Worm (Caenorhabditis elegans) whole organism, mixed stage, embryonic: ENCODE data around the gene C18H7.4.

Experiments used
- blmp-1 ChIP-seq: fragments of 150-350 bp; optimal IDR thresholded peaks from 2 replicates; lab custom pipeline; 2014; ENCODE audit warnings: missing biosample characterization, missing genetic modification characterization
- ces-1 ChIP-seq: fragments of 150-350 bp; optimal IDR thresholded peaks from 2 replicates; lab custom pipeline; 2014; ENCODE audit warnings: missing biosample characterization, missing genetic modification reagents, missing genetic modification characterization
- drap-1 ChIP-seq: fragments of 200-800 bp; sonication (Bioruptor generic); optimal IDR thresholded peaks from 3 replicates; lab custom pipeline; 2018; ENCODE audit warnings: mild to moderate bottlenecking, missing genetic modification characterization, missing compliant biosample characterization
- lsy-2 ChIP-seq: fragments of 150-350 bp; optimal IDR thresholded peaks from 2 replicates; lab custom pipeline; 2014; ENCODE audit warnings: missing biosample characterization, missing genetic modification characterization
- nhr-2 ChIP-seq: fragments of 150-350 bp; optimal IDR thresholded peaks from 2 replicates; lab custom pipeline; 2014; ENCODE audit warnings: missing biosample characterization, missing genetic modification characterization
- nhr-237 ChIP-seq: fragments of 150-350 bp; optimal IDR thresholded peaks from 2 replicates; lab custom pipeline; 2014; ENCODE audit warnings: missing biosample characterization, missing genetic modification characterization
- nhr-76 ChIP-seq: sonication (generic microtip); optimal IDR thresholded peaks from 2 replicates; lab custom pipeline; 2017; ENCODE audit warnings: missing biosample characterization, missing genetic modification characterization
- pha-4 ChIP-seq: fragments of 150-350 bp; optimal IDR thresholded peaks from 2 replicates; lab custom pipeline; 2018; ENCODE audit warnings: missing biosample characterization, missing genetic modification reagents, missing genetic modification characterization
- sem-2 ChIP-seq: fragments of 200-800 bp; sonication (Bioruptor generic); optimal IDR thresholded peaks from 2 replicates; lab custom pipeline; 2018; ENCODE audit warnings: mild to moderate bottlenecking, missing genetic modification characterization, missing compliant biosample characterization
- unc-39 ChIP-seq: fragments of 150-350 bp; optimal IDR thresholded peaks from 2 replicates; lab custom pipeline; 2014; ENCODE audit warnings: missing biosample characterization, missing genetic modification characterization
- unc-62 ChIP-seq: fragments of 150-350 bp; optimal IDR thresholded peaks from 2 replicates; lab custom pipeline; 2014; ENCODE audit warnings: missing biosample characterization, missing genetic modification reagents, missing genetic modification characterization
- ztf-11 ChIP-seq: fragments of 150-350 bp; optimal IDR thresholded peaks from 2 replicates; lab custom pipeline; 2014; ENCODE audit warnings: missing biosample characterization, missing genetic modification characterization

- TF ChIP-seq unc-62 (GFP tag; lab: Kevin White, UChicago) (no peak), sem-2 (no peak), nhr-237 (tag; lab: Kevin White, UChicago) (no peak), unc-39 (tag; lab: Kevin White, UChicago) (no peak), nhr-2 (no peak), lsy-2 (tag; lab: Kevin White, UChicago) (no peak), nhr-76 (no peak), ces-1 (no peak), blmp-1 (no peak), pha-4 (tag; lab: Kevin White, UChicago) (no peak), ztf-11 (no peak), drap-1 (GFP tag; lab: Kevin White, UChicago) (no peak)
Observed at ce11 chrIV:548000-548399, 45.1 kb upstream of the C18H7.4 start, which contains the start of gene F56A11.4.
